Fruit fly (Drosophila melanogaster): ENCODE data around the gene Nup154.

Nup154 gene

dm6 chr2L:10986138-10986537 is 18.5 kb upstream of the Nup154 start (continued):
- TF ChIP-seq Neu2 (GFP tag; optimal IDR thresholded peaks at IDR 0.05; ENCODE audit: borderline replicate concordance) (no peak), HLH4C (GFP tag; IDR thresholded peaks at IDR 0.05; ENCODE audit: partially characterized antibody) (no peak), fd3F (GFP tag; optimal IDR thresholded peaks at IDR 0.05) (no peak), Blimp-1 (GFP tag; optimal IDR thresholded peaks at IDR 0.05) (no peak), ara (GFP tag; IDR thresholded peaks at IDR 0.05) (peak; percentile 63; the same call in 1 of the 2 replicates), Dad (GFP tag; optimal IDR thresholded peaks at IDR 0.05) (no peak), CG15073 (GFP tag; optimal IDR thresholded peaks at IDR 0.05) (no peak), CG3407 (GFP tag; optimal IDR thresholded peaks at IDR 0.05) (no peak), ham (GFP tag; IDR thresholded peaks at IDR 0.05) (no peak), CG15269 (tag; optimal IDR thresholded peaks at IDR 0.05) (no peak), CG17568 (GFP tag; optimal IDR thresholded peaks at IDR 0.05) (no peak), CG17361 (GFP tag; IDR thresholded peaks at IDR 0.05) (peak; percentile 59; the same call in 2 of the 3 replicates), CG2875 (GFP tag; optimal IDR thresholded peaks at IDR 0.05) (no peak), Hmx (GFP tag; optimal IDR thresholded peaks at IDR 0.05) (no peak), pros (GFP tag; optimal IDR thresholded peaks at IDR 0.05) (no peak), h (optimal IDR thresholded peaks at IDR 0.05) (no peak), CG4360 (GFP tag; IDR thresholded peaks at IDR 0.05) (no peak), CG34376 (GFP tag; optimal IDR thresholded peaks at IDR 0.05) (no peak), zfh2 (GFP tag; optimal IDR thresholded peaks at IDR 0.05) (no peak), Xbp1 (GFP tag; optimal IDR thresholded peaks at IDR 0.05) (no peak), dati (GFP tag; IDR thresholded peaks at IDR 0.05) (no peak), CG31365 (tag; optimal IDR thresholded peaks at IDR 0.05) (no peak), Ptx1 (GFP tag; IDR thresholded peaks at IDR 0.05) (no peak), en (GFP tag; optimal IDR thresholded peaks at IDR 0.05) (no peak), schlank (tag; optimal IDR thresholded peaks at IDR 0.05) (no peak), NFAT (GFP tag; IDR thresholded peaks at IDR 0.05) (peak; percentile 66), sna (GFP tag; IDR thresholded peaks at IDR 0.05; ENCODE audit: partially characterized antibody) (no peak), hth (optimal IDR thresholded peaks at IDR 0.05) (no peak), odd (GFP tag; optimal IDR thresholded peaks at IDR 0.05) (no peak), CG4730 (GFP tag; IDR thresholded peaks at IDR 0.05) (0 out of 2 replicates have a peak, but pooled peaks have one; percentile 23), Dfd (GFP tag; optimal IDR thresholded peaks at IDR 0.05) (no peak), grau (tag; optimal IDR thresholded peaks at IDR 0.05) (no peak), hbn (GFP tag; IDR thresholded peaks at IDR 0.05; ENCODE audit: partially characterized antibody) (no peak), CG15514 (GFP tag; optimal IDR thresholded peaks at IDR 0.05) (no peak), klu (GFP tag; IDR thresholded peaks at IDR 0.05) (no peak), fd96Cb (tag; optimal IDR thresholded peaks at IDR 0.05) (no peak), Asciz (GFP tag; optimal IDR thresholded peaks at IDR 0.05) (peak; percentile 7), Elba2 (GFP tag; optimal IDR thresholded peaks at IDR 0.05) (no peak), BEAF-32 (GFP tag; optimal IDR thresholded peaks at IDR 0.05) (no peak), CG43689 (GFP tag; IDR thresholded peaks at IDR 0.05) (no peak), cg (GFP tag; optimal IDR thresholded peaks at IDR 0.05) (no peak), NC2α (GFP tag; optimal IDR thresholded peaks at IDR 0.05) (no peak), CG3847 (GFP tag; IDR thresholded peaks at IDR 0.05) (no peak; the same call in 1 of the 2 replicates), jing (GFP tag; optimal IDR thresholded peaks at IDR 0.05) (no peak), Hr39 (optimal IDR thresholded peaks at IDR 0.05) (no peak), CrebB (tag; optimal IDR thresholded peaks at IDR 0.05) (no peak), exex (tag; optimal IDR thresholded peaks at IDR 0.05) (no peak), tio (GFP tag; optimal IDR thresholded peaks at IDR 0.05) (no peak), ab (GFP tag; optimal IDR thresholded peaks at IDR 0.05) (no peak), CG4707 (GFP tag; optimal IDR thresholded peaks at IDR 0.05) (no peak), crp (GFP tag; optimal IDR thresholded peaks at IDR 0.05) (no peak), Lim3 (GFP tag; IDR thresholded peaks at IDR 0.05) (no peak)
